Fruit fly (Drosophila melanogaster): Measurements from ENCODE around the gene run.

DNA sequence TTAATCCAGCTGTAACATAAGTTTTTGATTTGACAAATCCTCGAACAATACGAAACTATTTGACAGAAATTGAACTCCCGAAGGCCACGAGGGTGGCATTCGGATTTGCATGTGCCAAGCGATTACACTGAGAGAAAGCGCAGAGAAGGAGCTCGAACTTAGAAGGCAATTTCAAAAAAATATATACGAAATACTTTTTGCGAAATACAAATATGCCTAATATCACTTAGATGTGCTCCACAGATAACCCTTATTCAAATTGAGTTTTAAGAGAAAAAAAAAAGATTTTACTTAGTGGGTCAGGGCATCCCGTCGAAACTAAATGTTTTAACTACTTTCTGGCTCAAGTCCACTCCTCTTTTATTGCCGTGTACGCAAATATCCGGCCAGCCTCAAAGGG, 38.1 kb downstream of the run start:
- TF ChIP-seq psq (GFP tag; optimal IDR thresholded peaks at IDR 0.05) = no peak
- TF ChIP-seq lola (GFP tag; optimal IDR thresholded peaks at IDR 0.05) = no peak
- TF ChIP-seq usp (GFP tag; optimal IDR thresholded peaks at IDR 0.05) = no peak
- no peak for TF ChIP-seq br (GFP tag; optimal IDR thresholded peaks at IDR 0.05)
- no peak for TF ChIP-seq h (GFP tag; optimal IDR thresholded peaks at IDR 0.05)
- no peak for TF ChIP-seq tai (GFP tag; optimal IDR thresholded peaks at IDR 0.05)
- no peak for TF ChIP-seq sv (GFP tag; optimal IDR thresholded peaks at IDR 0.05)
- TF ChIP-seq rgr (GFP tag; optimal IDR thresholded peaks at IDR 0.05) = no peak
- TF ChIP-seq foxo (GFP tag; optimal IDR thresholded peaks at IDR 0.05) = peak in 1 of 2 experiments; percentile 6
- TF ChIP-seq HLH106 (tag; optimal IDR thresholded peaks at IDR 0.05) = no peak
- no peak for TF ChIP-seq Sp1 (GFP tag; optimal IDR thresholded peaks at IDR 0.05)
- no peak for TF ChIP-seq Dfd (GFP tag; optimal IDR thresholded peaks at IDR 0.05)
- no peak for TF ChIP-seq GATAd (GFP tag; optimal IDR thresholded peaks at IDR 0.05)
- TF ChIP-seq dsf (GFP tag; optimal IDR thresholded peaks at IDR 0.05; ENCODE audit: borderline replicate concordance) = no peak

All from whole organism, wandering third instar larva.